Worm (Caenorhabditis elegans) whole organism, mixed stage, embryonic: ENCODE results near the gene srx-54.

Experiments used
- snpc-4 ChIP-seq: fragments of 150-350 bp; optimal IDR thresholded peaks from 2 replicates; lab custom pipeline; 2014; ENCODE audit warnings: missing biosample characterization, missing genetic modification characterization
- unc-62 ChIP-seq: fragments of 150-350 bp; optimal IDR thresholded peaks from 2 replicates; lab custom pipeline; 2014; ENCODE audit warnings: missing biosample characterization, missing genetic modification reagents, missing genetic modification characterization

DNA sequence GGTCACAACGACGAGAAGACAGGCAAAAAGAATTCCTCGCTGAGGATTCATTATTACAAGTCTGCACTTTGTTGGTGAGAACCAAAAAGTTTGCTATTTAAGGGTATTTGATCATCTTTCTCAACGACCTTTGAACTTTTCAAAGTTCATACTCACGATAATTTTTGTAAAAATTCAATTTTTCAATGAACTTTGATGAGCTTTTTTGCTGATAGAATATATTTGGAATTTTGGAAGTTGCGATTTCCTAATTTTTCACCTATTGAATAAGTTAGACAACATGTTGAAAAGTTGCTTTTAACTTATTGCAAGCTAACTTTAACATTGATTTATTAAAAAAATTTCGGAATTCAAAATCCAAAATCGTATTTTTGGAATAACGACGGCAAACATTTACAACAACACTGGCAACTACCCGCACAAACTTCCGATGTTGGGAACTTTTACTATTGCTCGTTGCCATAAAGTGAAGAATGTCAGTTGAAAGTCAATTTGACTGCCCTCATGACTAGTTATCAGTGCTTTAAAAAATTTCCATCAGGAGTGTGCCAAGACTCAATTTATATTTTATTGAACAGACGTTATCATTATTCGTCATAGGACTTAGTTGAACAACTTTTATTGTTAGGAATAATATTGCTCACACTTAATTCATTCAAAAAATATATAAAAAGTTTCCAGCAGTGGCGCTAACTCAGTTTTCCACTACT lies 47.7 kb downstream of the srx-54 start, which contains the start of the genes F49H6.8 and F49H6.5:
- TF ChIP-seq snpc-4 (tag; lab: Kevin White, UChicago) (no peak), unc-62 (no peak)
